Worm (Caenorhabditis elegans) whole organism, L3 larva: ENCODE data around the gene try-5.

Experiments used
- aly-2 ChIP-seq: fragments of 150-350 bp; optimal IDR thresholded peaks from 2 replicates; lab custom pipeline; 2014; ENCODE audit warnings: missing biosample characterization, missing genetic modification characterization
- ama-1 ChIP-seq: fragments of 150-350 bp; optimal IDR thresholded peaks from 2 replicates; lab custom pipeline; 2018
- ceh-82 ChIP-seq: fragments of 150-350 bp; optimal IDR thresholded peaks from 2 replicates; lab custom pipeline; 2014; ENCODE audit warnings: missing biosample characterization, missing genetic modification characterization
- daf-12 ChIP-seq: fragments of 150-350 bp; optimal IDR thresholded peaks from 2 replicates; lab custom pipeline; 2014; ENCODE audit warnings: missing biosample characterization, missing genetic modification reagents, missing genetic modification characterization
- elt-1 ChIP-seq: fragments of 150-350 bp; optimal IDR thresholded peaks from 2 replicates; lab custom pipeline; 2014; ENCODE audit warnings: missing biosample characterization, missing genetic modification characterization
- elt-2 ChIP-seq: sonication (generic microtip); optimal IDR thresholded peaks from 2 replicates; lab custom pipeline; 2016; ENCODE audit warnings: missing genetic modification reagents, mild to moderate bottlenecking, missing genetic modification characterization, missing compliant biosample characterization
- eor-1 ChIP-seq, 2 experiments: fragments of 150-350 bp; optimal IDR thresholded peaks; 2 replicates each; lab custom pipeline; 2014 to 2018; ENCODE audit warnings: missing biosample characterization in 2 of 2, missing genetic modification characterization in 2 of 2
- fkh-10 ChIP-seq: sonication (generic microtip); optimal IDR thresholded peaks from 2 replicates; lab custom pipeline; 2017; ENCODE audit warnings: missing biosample characterization, missing genetic modification reagents, missing genetic modification characterization
- fkh-2 ChIP-seq: fragments of 150-350 bp; optimal IDR thresholded peaks from 2 replicates; lab custom pipeline; 2014; ENCODE audit warnings: missing biosample characterization, missing genetic modification reagents, missing genetic modification characterization
- jun-1 ChIP-seq: fragments of 150-350 bp; optimal IDR thresholded peaks from 2 replicates; lab custom pipeline; 2014; ENCODE audit warnings: missing biosample characterization, missing genetic modification reagents, missing genetic modification characterization
- lin-39 ChIP-seq: fragments of 150-350 bp; optimal IDR thresholded peaks from 2 replicates; lab custom pipeline; 2018; ENCODE audit warnings: missing biosample characterization, missing genetic modification reagents, missing genetic modification characterization
- lsy-12 ChIP-seq: sonication (generic microtip); optimal IDR thresholded peaks from 2 replicates; lab custom pipeline; 2016; ENCODE audit warnings: mild to moderate bottlenecking, missing genetic modification characterization, missing compliant biosample characterization
- nfya-1 ChIP-seq: sonication (generic microtip); optimal IDR thresholded peaks from 2 replicates; lab custom pipeline; 2017; ENCODE audit warnings: missing genetic modification characterization, mild to moderate bottlenecking, missing compliant biosample characterization, antibody characterized with exemption, moderate library complexity; ENCODE audit not compliant: insufficient read depth
- nhr-11 ChIP-seq: fragments of 150-350 bp; optimal IDR thresholded peaks from 2 replicates; lab custom pipeline; 2014; ENCODE audit warnings: missing biosample characterization, missing genetic modification characterization
- nhr-23 ChIP-seq: fragments of 150-350 bp; optimal IDR thresholded peaks from 2 replicates; lab custom pipeline; 2014; ENCODE audit warnings: missing biosample characterization, missing genetic modification reagents, missing genetic modification characterization
- nhr-237 ChIP-seq: fragments of 150-350 bp; optimal IDR thresholded peaks from 2 replicates; lab custom pipeline; 2014; ENCODE audit warnings: missing biosample characterization, missing genetic modification characterization
- nhr-25 ChIP-seq: sonication (generic microtip); optimal IDR thresholded peaks from 2 replicates; lab custom pipeline; 2017; ENCODE audit warnings: missing biosample characterization, missing genetic modification characterization
- nhr-28 ChIP-seq: fragments of 150-350 bp; optimal IDR thresholded peaks from 2 replicates; lab custom pipeline; 2014; ENCODE audit warnings: missing biosample characterization, missing genetic modification characterization
- nhr-67 ChIP-seq: fragments of 150-350 bp; optimal IDR thresholded peaks from 2 replicates; lab custom pipeline; 2014; ENCODE audit warnings: missing biosample characterization, missing genetic modification characterization
- nhr-77 ChIP-seq: fragments of 150-350 bp; optimal IDR thresholded peaks from 2 replicates; lab custom pipeline; 2014; ENCODE audit warnings: missing biosample characterization, missing genetic modification characterization
- pha-4 ChIP-seq: fragments of 150-350 bp; optimal IDR thresholded peaks from 2 replicates; lab custom pipeline; 2014; ENCODE audit warnings: missing biosample characterization, missing genetic modification reagents, missing genetic modification characterization
- pqm-1 ChIP-seq: fragments of 150-350 bp; optimal IDR thresholded peaks from 2 replicates; lab custom pipeline; 2017; ENCODE audit warnings: missing biosample characterization, missing genetic modification characterization, inconsistent platforms
- skn-1 ChIP-seq: fragments of 150-350 bp; optimal IDR thresholded peaks from 2 replicates; lab custom pipeline; 2014; ENCODE audit warnings: missing biosample characterization, missing genetic modification characterization
- snpc-4 ChIP-seq: fragments of 150-350 bp; optimal IDR thresholded peaks from 2 replicates; lab custom pipeline; 2014; ENCODE audit warnings: missing biosample characterization, missing genetic modification characterization
- tbx-2 ChIP-seq: sonication (generic microtip); optimal IDR thresholded peaks from 2 replicates; lab custom pipeline; 2016; ENCODE audit warnings: mild to moderate bottlenecking, missing genetic modification characterization, missing compliant biosample characterization
- unc-39 ChIP-seq: sonication (generic microtip); optimal IDR thresholded peaks from 4 replicates; lab custom pipeline; 2017; ENCODE audit warnings: missing biosample characterization, missing genetic modification characterization
- unc-62 ChIP-seq: fragments of 150-350 bp; sonication (generic microtip); optimal IDR thresholded peaks from 4 replicates; lab custom pipeline; 2014; ENCODE audit warnings: missing biosample characterization, missing genetic modification reagents, missing genetic modification characterization
- ztf-4 ChIP-seq: fragments of 150-350 bp; optimal IDR thresholded peaks from 2 replicates; lab custom pipeline; 2014; ENCODE audit warnings: missing biosample characterization, missing genetic modification characterization

try-5 gene

DNA sequence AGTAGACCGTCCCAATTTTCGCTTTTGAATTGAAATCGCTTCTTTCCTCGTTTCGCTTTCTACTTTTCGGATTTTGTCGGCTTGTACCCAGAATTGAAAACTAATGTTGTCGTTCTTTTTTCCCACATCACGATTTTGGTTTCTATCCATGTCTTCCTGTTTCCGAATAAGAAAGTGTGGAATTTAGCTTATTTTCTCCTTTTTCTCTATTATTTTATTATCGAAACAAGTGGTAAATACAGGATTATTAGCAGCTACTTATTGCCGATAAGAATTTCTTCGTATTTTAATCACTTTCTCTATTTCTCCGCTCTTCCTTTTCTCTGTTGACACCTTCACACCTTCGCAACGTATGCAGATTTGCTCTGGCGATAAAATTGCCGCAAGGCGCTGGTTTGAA lies 38.1 kb downstream of the try-5 start:
- TF ChIP-seq jun-1 (tag; lab: Kevin White, UChicago) (no peak), nhr-237 (tag; lab: Kevin White, UChicago) (no peak), lin-39 (no peak), ztf-4 (tag; lab: Kevin White, UChicago) (no peak), pha-4 (no peak), tbx-2 (tag; lab: Kevin White, UChicago) (no peak)

DNA sequence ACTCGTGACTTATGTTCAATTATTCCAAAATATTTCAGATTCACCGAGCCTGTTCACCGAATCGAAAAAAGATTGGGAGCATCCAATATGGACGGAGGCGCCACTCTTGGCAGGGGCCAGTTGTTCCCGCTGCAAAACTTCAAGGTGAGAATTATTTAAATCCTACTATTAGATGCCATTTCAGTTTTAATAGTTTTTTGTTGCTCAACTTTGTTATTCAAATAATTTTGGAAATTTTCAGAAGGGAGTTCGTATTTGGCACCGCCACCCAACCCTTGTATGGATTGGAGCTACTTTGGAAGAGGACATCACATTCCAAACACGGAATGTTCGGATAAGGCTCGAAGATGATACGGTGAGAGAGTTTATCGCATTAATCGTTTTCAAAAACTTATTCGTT lies 39.3 kb downstream of the try-5 start, which contains the start of gene hum-2:
Gene hum-2, plus strand, starts transcription at position 33 of the 400 bp plus-strand sequence.
- TF ChIP-seq nhr-77 (tag; lab: Kevin White, UChicago) = no peak
- no peak for TF ChIP-seq ceh-82 (tag; lab: Kevin White, UChicago)
- TF ChIP-seq elt-1 (tag; lab: Kevin White, UChicago) = no peak
- no peak for TF ChIP-seq jun-1 (tag; lab: Kevin White, UChicago)
- no peak for TF ChIP-seq skn-1 (tag; lab: Kevin White, UChicago)
- TF ChIP-seq nhr-67 = no peak
- no peak for TF ChIP-seq nhr-28 (tag; lab: Kevin White, UChicago)
- TF ChIP-seq, all 47 proteins: peak for 0

DNA sequence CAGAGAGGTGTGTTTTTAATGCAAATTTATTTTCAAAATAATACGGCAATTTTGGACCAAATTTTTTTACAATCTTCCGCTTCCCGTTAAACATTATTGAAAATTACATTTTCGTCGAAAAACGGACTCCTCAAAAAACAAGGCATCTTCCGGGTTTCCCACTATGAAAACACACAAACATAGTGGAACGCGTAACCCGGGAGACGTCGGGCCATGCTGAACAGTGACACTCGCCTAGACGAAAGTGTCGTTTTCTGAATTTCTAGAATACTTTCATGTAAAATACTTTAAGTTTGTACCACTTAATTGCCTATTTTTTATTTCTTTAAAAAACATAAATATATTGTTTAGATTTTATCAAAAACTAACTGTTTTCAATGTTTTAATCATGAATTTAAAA lies 45.1 kb downstream of the try-5 start:
- TF ChIP-seq skn-1 (tag; lab: Kevin White, UChicago) = no peak
- TF ChIP-seq nfya-1 (tag; lab: Kevin White, UChicago) = peak; percentile 5
- TF ChIP-seq nhr-77 (tag; lab: Kevin White, UChicago) = no peak
- TF ChIP-seq aly-2 = no peak
- no peak for TF ChIP-seq fkh-10 (GFP tag; lab: Kevin White, UChicago)
- peak; percentile 91 for TF ChIP-seq snpc-4 (tag; lab: Kevin White, UChicago)

DNA sequence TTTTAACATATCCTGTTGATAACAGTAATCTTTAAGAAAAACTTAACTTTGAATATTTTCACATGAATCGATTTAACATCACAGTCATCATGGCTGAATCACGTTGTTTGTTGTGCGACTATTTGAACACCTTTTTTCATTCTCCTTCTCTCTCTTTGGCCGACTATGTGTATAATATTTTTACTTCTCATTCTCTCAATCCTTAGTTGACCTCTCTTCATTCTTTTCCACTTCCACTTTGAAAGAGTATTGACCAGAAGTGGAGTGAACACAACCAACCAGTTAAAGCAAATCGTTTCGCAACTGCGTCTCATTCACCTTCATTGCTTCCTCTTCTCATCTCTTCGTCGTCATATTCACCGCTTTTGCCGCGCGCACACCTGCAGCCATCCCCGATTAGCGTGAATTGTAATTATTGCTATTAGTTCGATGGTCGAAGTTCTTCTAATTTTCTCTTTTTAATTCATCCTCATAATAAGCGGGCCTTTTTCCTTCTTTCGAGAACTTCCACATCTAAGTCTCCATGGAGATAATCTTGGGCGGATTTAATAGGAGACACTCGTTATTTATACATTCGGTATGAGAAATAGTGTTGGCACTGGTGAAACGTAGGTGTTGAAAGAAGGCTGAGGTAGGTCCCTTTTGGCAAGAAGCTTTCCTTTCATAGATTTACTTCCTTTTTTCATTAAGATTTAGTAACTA lies 48.2 kb downstream of the try-5 start:
- TF ChIP-seq pha-4 (peak; percentile 54), fkh-2 (tag; lab: Kevin White, UChicago) (no peak), nhr-25 (tag; lab: Kevin White, UChicago) (peak; percentile 45), snpc-4 (tag; lab: Kevin White, UChicago) (no peak), daf-12 (tag; lab: Kevin White, UChicago) (no peak), lsy-12 (no peak), nhr-11 (tag; lab: Kevin White, UChicago) (no peak), elt-2 (no peak), fkh-10 (GFP tag; lab: Kevin White, UChicago) (no peak), pqm-1 (no peak), eor-1 (tag; optimal IDR thresholded peaks at IDR 0.05; lab: Kevin White, UChicago) (no peak), unc-39 (no peak), nhr-237 (tag; lab: Kevin White, UChicago) (no peak), nhr-23 (tag; lab: Kevin White, UChicago) (peak; percentile 10), unc-62 (GFP tag; lab: Kevin White, UChicago) (no peak), tbx-2 (tag; lab: Kevin White, UChicago) (no peak), ama-1 (lab: Kevin White, UChicago) (no peak)
